Fruit fly (Drosophila melanogaster) whole organism, adult: ENCODE results near the gene TwdlJ.

Experiments used
- CG11617 ChIP-seq: fragments of 200-800 bp; sonication (Bioruptor generic); optimal IDR thresholded peaks from 2 replicates; lab custom pipeline; 2017; ENCODE audit warnings: mild to moderate bottlenecking, missing biosample characterization, missing genetic modification reagents, missing genetic modification characterization
- kay ChIP-seq: fragments of 200-800 bp; sonication (Bioruptor generic); peaks from one replicate; lab custom pipeline; 2016; ENCODE audit warnings: missing biosample characterization, missing genetic modification characterization, borderline replicate concordance

DNA sequence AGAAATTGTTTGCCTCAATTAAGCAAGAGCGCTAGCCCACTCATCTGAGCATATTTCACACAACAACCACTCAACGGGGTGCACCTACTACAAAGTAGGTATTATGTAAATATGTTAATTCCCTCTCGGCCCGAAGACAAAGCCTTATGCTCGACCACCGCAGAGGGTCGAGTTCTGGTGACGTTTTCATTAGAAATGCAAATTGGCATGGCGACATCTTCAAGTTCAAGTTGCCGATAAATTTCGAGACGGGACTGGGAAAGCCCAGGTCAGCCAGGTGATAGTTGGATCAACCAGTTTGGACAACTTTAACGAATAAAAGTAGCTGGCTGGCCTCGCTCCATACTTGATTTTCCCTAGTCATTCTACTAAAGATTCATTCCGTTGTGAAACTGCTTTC, 14.3 kb upstream of the TwdlJ start:
- no peak for TF ChIP-seq kay (GFP tag; lab: Kevin White, UChicago)
- no peak for TF ChIP-seq CG11617 (GFP tag; lab: Kevin White, UChicago)
